Worm (Caenorhabditis elegans): ENCODE results near the gene F40G12.7.

DNA sequence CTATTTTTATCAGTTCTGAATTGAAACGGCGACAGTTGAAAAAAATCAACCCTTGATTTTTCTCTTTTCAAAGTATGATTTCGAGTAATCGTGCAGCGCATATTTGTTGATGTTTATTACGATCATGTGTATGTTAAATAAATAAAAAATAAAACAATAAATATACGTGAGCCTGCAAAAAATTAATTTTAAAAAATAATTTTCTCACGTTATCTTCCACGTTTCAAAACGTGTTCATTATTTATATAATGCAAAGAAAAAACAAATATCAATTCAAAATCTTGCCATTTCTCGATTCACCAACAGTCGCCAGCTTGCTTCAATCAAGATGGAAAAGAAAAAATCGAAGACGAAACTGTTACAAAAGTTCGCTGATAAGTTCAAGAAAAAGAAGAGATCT, 8.9 kb downstream of the F40G12.7 start, which contains the start of gene F40G12.10:
- no peak for TF ChIP-seq aly-2 (tag; optimal IDR thresholded peaks at IDR 0.05)
- no peak for TF ChIP-seq snpc-4 (tag; optimal IDR thresholded peaks at IDR 0.05)
- TF ChIP-seq zag-1 (tag; optimal IDR thresholded peaks at IDR 0.05) = no peak
- TF ChIP-seq nhr-67 (tag; optimal IDR thresholded peaks at IDR 0.05) = no peak

All from whole organism, L3 larva.